Fruit fly (Drosophila melanogaster) whole organism, embryonic: ENCODE results near the gene net.

ENCODE experiments used
- CG10366 ChIP-seq: fragments of 200-800 bp; sonication (Bioruptor generic); IDR thresholded peaks from 2 replicates; pipeline ENCODE4 v1.3.6; 2022; ENCODE audit warnings: missing biosample characterization, missing genetic modification characterization
- CG13894 ChIP-seq: fragments of 200-800 bp; sonication (Bioruptor generic); optimal IDR thresholded peaks from 3 replicates; lab custom pipeline; 2018; ENCODE audit warnings: missing biosample characterization, mild to moderate bottlenecking, missing genetic modification characterization, moderate library complexity
- CG14860 ChIP-seq: fragments of 200-800 bp; sonication (Bioruptor generic); IDR thresholded peaks from 3 replicates; pipeline ENCODE4 v1.3.6; 2022; ENCODE audit warnings: missing biosample characterization, missing genetic modification characterization; ENCODE audit not compliant: partially characterized antibody
- CG2199 ChIP-seq: fragments of 200-800 bp; sonication (Bioruptor generic); IDR thresholded peaks from 3 replicates; pipeline ENCODE4 v1.3.6; 2022; ENCODE audit warnings: missing biosample characterization, missing genetic modification characterization
- CG30020 ChIP-seq: fragments of 200-800 bp; optimal IDR thresholded peaks from 2 replicates; lab custom pipeline; 2019; ENCODE audit warnings: missing biosample characterization, mild to moderate bottlenecking, missing genetic modification characterization, moderate library complexity
- CG3281 ChIP-seq: fragments of 200-800 bp; sonication (Bioruptor generic); optimal IDR thresholded peaks from 3 replicates; lab custom pipeline; 2017; ENCODE audit warnings: missing biosample characterization, mild to moderate bottlenecking, missing genetic modification characterization
- CG3407 ChIP-seq: fragments of 200-800 bp; sonication (Bioruptor generic); optimal IDR thresholded peaks from 2 replicates; lab custom pipeline; 2018; ENCODE audit warnings: missing biosample characterization, mild to moderate bottlenecking, missing genetic modification characterization
- CG4282 ChIP-seq: fragments of 200-800 bp; sonication (Bioruptor generic); optimal IDR thresholded peaks from 2 replicates; lab custom pipeline; 2016; ENCODE audit warnings: missing biosample characterization, missing genetic modification characterization
- CG4328 ChIP-seq: fragments of 200-800 bp; sonication (Bioruptor generic); optimal IDR thresholded peaks from 3 replicates; lab custom pipeline; 2017; ENCODE audit warnings: missing biosample characterization, missing genetic modification reagents, missing genetic modification characterization
- CG7786 ChIP-seq: fragments of 200-800 bp; sonication (Bioruptor generic); optimal IDR thresholded peaks from 2 replicates; lab custom pipeline; 2016; ENCODE audit warnings: missing biosample characterization, missing genetic modification characterization
- CTCF ChIP-seq: fragments of 200-800 bp; sonication (Bioruptor generic); optimal IDR thresholded peaks from 2 replicates; lab custom pipeline; 2017; ENCODE audit warnings: missing biosample characterization, mild to moderate bottlenecking, missing genetic modification characterization, moderate library complexity
- Camta ChIP-seq: fragments of 200-800 bp; sonication (Bioruptor generic); optimal IDR thresholded peaks from 2 replicates; lab custom pipeline; 2016; ENCODE audit warnings: missing biosample characterization, missing genetic modification characterization
- Chrac-16 ChIP-seq: fragments of 200-800 bp; sonication (Bioruptor generic); optimal IDR thresholded peaks from 3 replicates; lab custom pipeline; 2016; ENCODE audit warnings: missing biosample characterization, missing genetic modification characterization
- Deaf1 ChIP-seq: fragments of 200-800 bp; optimal IDR thresholded peaks from 3 replicates; lab custom pipeline; 2019; ENCODE audit warnings: missing biosample characterization, mild to moderate bottlenecking, missing genetic modification characterization, moderate library complexity
- Dek ChIP-seq: fragments of 200-800 bp; sonication (Bioruptor generic); optimal IDR thresholded peaks from 3 replicates; lab custom pipeline; 2019; ENCODE audit warnings: missing biosample characterization, mild to moderate bottlenecking, missing genetic modification characterization, moderate library complexity
- Dip3 ChIP-seq: fragments of 200-800 bp; sonication (Bioruptor generic); optimal IDR thresholded peaks from 3 replicates; lab custom pipeline; 2016; ENCODE audit warnings: missing biosample characterization, missing genetic modification characterization
- Dref ChIP-seq: fragments of 200-800 bp; sonication (Bioruptor generic); IDR thresholded peaks from 2 replicates; pipeline ENCODE4 v1.3.6; 2022; ENCODE audit warnings: missing biosample characterization, missing genetic modification characterization
- Fer1 ChIP-seq: fragments of 200-800 bp; sonication (Bioruptor generic); optimal IDR thresholded peaks from 2 replicates; lab custom pipeline; 2017; ENCODE audit warnings: missing biosample characterization, mild to moderate bottlenecking, missing genetic modification characterization
- Gug ChIP-seq: fragments of 200-800 bp; sonication (Bioruptor generic); IDR thresholded peaks from 4 replicates; pipeline ENCODE4 v1.3.6; 2022; ENCODE audit warnings: missing biosample characterization, missing genetic modification characterization
- Hr39 ChIP-seq: fragments of >200 bp; optimal IDR thresholded peaks from 2 replicates; lab custom pipeline; 2017
- Sox102F ChIP-seq: fragments of 200-800 bp; sonication (Bioruptor generic); optimal IDR thresholded peaks from 2 replicates; lab custom pipeline; 2018; ENCODE audit warnings: missing biosample characterization, mild to moderate bottlenecking, missing genetic modification characterization, moderate library complexity
- Ssrp ChIP-seq: fragments of 200-800 bp; sonication (Bioruptor generic); optimal IDR thresholded peaks from 2 replicates; lab custom pipeline; 2018; ENCODE audit warnings: missing biosample characterization, mild to moderate bottlenecking, missing genetic modification characterization, moderate library complexity
- abd-A ChIP-seq: fragments of 200-800 bp; sonication (Bioruptor generic); optimal IDR thresholded peaks from 3 replicates; lab custom pipeline; 2019; ENCODE audit warnings: missing biosample characterization, mild to moderate bottlenecking, missing genetic modification characterization, moderate library complexity
- ara ChIP-seq: fragments of 200-800 bp; sonication (Bioruptor generic); IDR thresholded peaks from 2 replicates; pipeline ENCODE4 v1.3.6; 2022; ENCODE audit warnings: missing biosample characterization, missing genetic modification characterization
- bbx ChIP-seq: fragments of 200-800 bp; sonication (Bioruptor generic); IDR thresholded peaks from 2 replicates; pipeline ENCODE4 v1.3.6; 2022; ENCODE audit warnings: missing biosample characterization, missing genetic modification characterization; ENCODE audit not compliant: partially characterized antibody
- crp ChIP-seq, 2 experiments: fragments of 200-800 bp; sonication (Bioruptor generic); optimal IDR thresholded peaks; 2 replicates in 1 of 2; 3 replicates in 1 of 2; lab custom pipeline; 2017; ENCODE audit warnings: missing biosample characterization in 2 of 2, missing genetic modification characterization in 2 of 2, mild to moderate bottlenecking in 1 of 2, moderate library complexity in 1 of 2
- cwo ChIP-seq: fragments of 200-800 bp; sonication (Bioruptor generic); optimal IDR thresholded peaks from 3 replicates; lab custom pipeline; 2017; ENCODE audit warnings: missing biosample characterization, missing genetic modification characterization, mild to moderate bottlenecking, moderate library complexity, missing genetic modification reagents
- danr ChIP-seq: fragments of 200-800 bp; sonication (Bioruptor generic); IDR thresholded peaks from 2 replicates; pipeline ENCODE4 v1.3.6; 2022; ENCODE audit warnings: missing biosample characterization, missing genetic modification characterization
- ems ChIP-seq: fragments of 200-800 bp; sonication (Bioruptor generic); optimal IDR thresholded peaks from 3 replicates; lab custom pipeline; 2016; ENCODE audit warnings: missing biosample characterization, missing genetic modification characterization
- esg ChIP-seq: fragments of 200-800 bp; sonication (Bioruptor generic); conservative IDR thresholded peaks from 2 replicates; pipeline ENCODE4 v1.3.6; 2022; ENCODE audit warnings: missing biosample characterization, missing genetic modification characterization
- gem ChIP-seq: fragments of 200-800 bp; sonication (Bioruptor generic); optimal IDR thresholded peaks from 2 replicates; lab custom pipeline; 2019; ENCODE audit warnings: missing biosample characterization, mild to moderate bottlenecking, missing genetic modification characterization, moderate library complexity
- her ChIP-seq: fragments of 200-800 bp; sonication (Bioruptor generic); optimal IDR thresholded peaks from 2 replicates; lab custom pipeline; 2016; ENCODE audit warnings: missing biosample characterization, missing genetic modification characterization
- hkb ChIP-seq, 2 experiments: fragments of 200-800 bp in 1 of 2; fragments of >200 bp in 1 of 2; sonication (Bioruptor generic) in 1 of 2; IDR thresholded peaks in 1 of 2; optimal IDR thresholded peaks in 1 of 2; 2 replicates each; pipeline versions ENCODE4 v1.3.6 to Lab custom; 2017 to 2022; ENCODE audit warnings: missing biosample characterization in 1 of 2, missing genetic modification characterization in 1 of 2
- lbe ChIP-seq: fragments of 200-800 bp; sonication (Bioruptor generic); optimal IDR thresholded peaks from 2 replicates; lab custom pipeline; 2016; ENCODE audit warnings: missing biosample characterization, mild to moderate bottlenecking, missing genetic modification characterization
- nerfin-1 ChIP-seq: fragments of 200-800 bp; sonication (Bioruptor generic); optimal IDR thresholded peaks from 3 replicates; lab custom pipeline; 2019; ENCODE audit warnings: missing biosample characterization, mild to moderate bottlenecking, missing genetic modification characterization, moderate library complexity
- oc ChIP-seq: fragments of 200-800 bp; sonication (Bioruptor generic); optimal IDR thresholded peaks from 2 replicates; lab custom pipeline; 2018; ENCODE audit warnings: missing biosample characterization, mild to moderate bottlenecking, missing genetic modification characterization, moderate library complexity
- pan ChIP-seq, 4 experiments: fragments of >200 bp in 3 of 4; fragments of 200-800 bp in 1 of 4; sonication (Bioruptor generic) in 1 of 4; optimal IDR thresholded peaks in 3 of 4; IDR thresholded peaks in 1 of 4; 2 replicates each; pipeline versions ENCODE4 v1.3.6 to Lab custom; 2017 to 2022; ENCODE audit warnings: missing biosample characterization in 2 of 4, missing genetic modification characterization in 2 of 4, mixed read lengths in 1 of 4
- pnt ChIP-seq: fragments of 200-800 bp; sonication (Bioruptor generic); optimal IDR thresholded peaks from 3 replicates; lab custom pipeline; 2016; ENCODE audit warnings: missing biosample characterization, missing genetic modification characterization
- pzg ChIP-seq: fragments of 200-800 bp; sonication (Bioruptor generic); optimal IDR thresholded peaks from 3 replicates; lab custom pipeline; 2018; ENCODE audit warnings: missing biosample characterization, mild to moderate bottlenecking, missing genetic modification characterization, moderate library complexity
- sisA ChIP-seq: fragments of 200-800 bp; sonication (Bioruptor generic); IDR thresholded peaks from 2 replicates; pipeline ENCODE4 v1.3.6; 2022; ENCODE audit warnings: missing biosample characterization, missing genetic modification characterization
- slbo ChIP-seq: fragments of 200-800 bp; sonication (Bioruptor generic); IDR thresholded peaks from 2 replicates; pipeline ENCODE4 v1.3.6; 2022; ENCODE audit warnings: missing biosample characterization, missing genetic modification characterization
- sob ChIP-seq: fragments of 200-800 bp; sonication (Bioruptor generic); IDR thresholded peaks from 2 replicates; pipeline ENCODE4 v1.3.6; 2022; ENCODE audit warnings: missing biosample characterization, missing genetic modification characterization
- stc ChIP-seq: fragments of 200-800 bp; sonication (Bioruptor generic); IDR thresholded peaks from 2 replicates; pipeline ENCODE4 v1.3.6; 2022; ENCODE audit warnings: missing biosample characterization, missing genetic modification characterization
- tap ChIP-seq: fragments of 200-800 bp; optimal IDR thresholded peaks from 3 replicates; lab custom pipeline; 2019; ENCODE audit warnings: missing biosample characterization, mild to moderate bottlenecking, missing genetic modification characterization, moderate library complexity
- tgo ChIP-seq: fragments of 200-800 bp; sonication (Bioruptor generic); IDR thresholded peaks from 3 replicates; pipeline ENCODE4 v1.3.6; 2022; ENCODE audit warnings: missing biosample characterization, missing genetic modification characterization
- tll ChIP-seq, 2 experiments: fragments of 200-800 bp in 1 of 2; fragments of >200 bp in 1 of 2; sonication (Bioruptor generic) in 1 of 2; optimal IDR thresholded peaks; 2 replicates each; lab custom pipeline; 2017 to 2019; ENCODE audit warnings: missing biosample characterization in 2 of 2, missing genetic modification characterization in 2 of 2, mild to moderate bottlenecking in 1 of 2, moderate library complexity in 1 of 2
- toy ChIP-seq: fragments of 200-800 bp; sonication (Bioruptor generic); IDR thresholded peaks from 2 replicates; pipeline ENCODE4 v1.3.6; 2022; ENCODE audit warnings: missing biosample characterization, missing genetic modification characterization
- trem ChIP-seq: fragments of 200-800 bp; optimal IDR thresholded peaks from 3 replicates; lab custom pipeline; 2019; ENCODE audit warnings: missing biosample characterization, mild to moderate bottlenecking, missing genetic modification characterization, moderate library complexity
- zen ChIP-seq: fragments of 200-800 bp; sonication (Bioruptor generic); optimal IDR thresholded peaks from 3 replicates; lab custom pipeline; 2018; ENCODE audit warnings: missing biosample characterization, mild to moderate bottlenecking, missing genetic modification characterization, moderate library complexity

Gene net

dm6 chr2L:71869-72751 is 15.1 kb downstream of the net start (continued):
- TF ChIP-seq CTCF (GFP tag; lab: Kevin White, UChicago): peak; percentile 91
- TF ChIP-seq Dref (GFP tag; lab: Robert Waterston, UW): no peak
- no peak for TF ChIP-seq zen (tag; lab: Kevin White, UChicago)
- TF ChIP-seq nerfin-1 (tag; lab: Kevin White, UChicago): no peak
- TF ChIP-seq Deaf1: no peak
- no peak for TF ChIP-seq trem
- no peak for TF ChIP-seq her
- peak; percentile 3 for TF ChIP-seq gem (tag; lab: Kevin White, UChicago)
- TF ChIP-seq Fer1 (GFP tag; lab: Kevin White, UChicago): no peak
- peak; percentile 30 for TF ChIP-seq lbe (GFP tag; lab: Kevin White, UChicago)
- TF ChIP-seq tll (GFP tag; optimal IDR thresholded peaks at IDR 0.05; lab: Kevin White, UChicago): no peak
- no peak for TF ChIP-seq CG14860
- no peak for TF ChIP-seq Sox102F (GFP tag; lab: Kevin White, UChicago)
- no peak for TF ChIP-seq CG4282
- TF ChIP-seq ems (GFP tag; lab: Kevin White, UChicago): no peak
- TF ChIP-seq bbx (GFP tag; lab: Robert Waterston, UW): 0 out of 2 replicates have a peak, but pooled peaks have one; percentile 11
- TF ChIP-seq cwo (GFP tag; lab: Kevin White, UChicago): no peak
- no peak for TF ChIP-seq Gug (GFP tag; lab: Robert Waterston, UW)
- TF ChIP-seq pzg (GFP tag; lab: Kevin White, UChicago): peak; percentile 14
- no peak for TF ChIP-seq tgo (GFP tag; lab: Robert Waterston, UW)
- peak; percentile 14 for TF ChIP-seq CG3281 (GFP tag; lab: Kevin White, UChicago)
- no peak for TF ChIP-seq pan (optimal IDR thresholded peaks at IDR 0.05; lab: Kevin White, UChicago)
- peak in 1 of 2 experiments; percentile 41 for TF ChIP-seq pan (GFP tag; optimal IDR thresholded peaks at IDR 0.05 in 1 of 2, IDR thresholded peaks at IDR 0.05 in 1 of 2)
- TF ChIP-seq Chrac-16 (GFP tag; lab: Kevin White, UChicago): no peak
- no peak for TF ChIP-seq CG2199
- TF ChIP-seq abd-A: no peak
- TF ChIP-seq CG3407: no peak
- no peak for TF ChIP-seq oc (tag; lab: Kevin White, UChicago)
- no peak for TF ChIP-seq Hr39
- no peak for TF ChIP-seq Camta (GFP tag; lab: Kevin White, UChicago)
- TF ChIP-seq danr (GFP tag; lab: Robert Waterston, UW): no peak
- no peak for TF ChIP-seq crp (GFP tag; optimal IDR thresholded peaks at IDR 0.05; lab: Kevin White, UChicago)
- TF ChIP-seq Dek (tag; lab: Kevin White, UChicago): no peak
- TF ChIP-seq Dip3 (GFP tag; lab: Kevin White, UChicago): no peak
- TF ChIP-seq ara (GFP tag; lab: Robert Waterston, UW): no peak
- no peak for TF ChIP-seq pnt (GFP tag; lab: Kevin White, UChicago)
- no peak for TF ChIP-seq tap (tag; lab: Kevin White, UChicago)
- TF ChIP-seq sob: no peak
- TF ChIP-seq slbo (GFP tag; lab: Robert Waterston, UW): no peak
- no peak for TF ChIP-seq sisA (GFP tag; lab: Robert Waterston, UW)
- TF ChIP-seq CG4328 (GFP tag; lab: Kevin White, UChicago): no peak
- TF ChIP-seq stc (GFP tag; lab: Robert Waterston, UW): no peak
- TF ChIP-seq CG30020: no peak
- no peak for TF ChIP-seq toy
- TF ChIP-seq Ssrp (tag; lab: Kevin White, UChicago): no peak
- no peak for TF ChIP-seq CG10366 (GFP tag; lab: Robert Waterston, UW)
- peak; percentile 19 for TF ChIP-seq CG13894 (tag; lab: Kevin White, UChicago)
- TF ChIP-seq CG7786 (GFP tag; lab: Kevin White, UChicago): no peak
- no peak for TF ChIP-seq esg (GFP tag; lab: Robert Waterston, UW)
- TF ChIP-seq hkb (optimal IDR thresholded peaks at IDR 0.05; lab: Kevin White, UChicago): no peak
- no peak for TF ChIP-seq hkb (GFP tag; IDR thresholded peaks at IDR 0.05; lab: Robert Waterston, UW)
